Worm (Caenorhabditis elegans): Measurements from ENCODE around the gene srh-201.

ce11 chrV:9051100-9051499, 37.4 kb upstream of the srh-201 start, which contains the start of gene C25E10.7:
- no peak for TF ChIP-seq W03F9.2 (tag; optimal IDR thresholded peaks at IDR 0.05)
- no peak for TF ChIP-seq dao-5 (tag; optimal IDR thresholded peaks at IDR 0.05)
- TF ChIP-seq him-1 (tag; optimal IDR thresholded peaks at IDR 0.05) = no peak
